5 fruit fly cellular contexts compared by ENCODE assay signal in genomic region chr2L:6561463-6562357, dm6.
TF ChIP-seq lines count a peak whose summit lies in the region.

Gene Trmt6, minus strand, starts transcription at chr2L:6562289.
Gene Ent2, plus strand, starts transcription at chr2L:6562325.

- TF ChIP-seq CTCF in whole organism, embryonic (GFP tag; optimal IDR thresholded peaks at IDR 0.05; lab: Kevin White, UChicago) = peak; percentile 35

TF ChIP-seq in whole organism, adult, 20 proteins besides CTCF, POLR2A, EP300 and RAD21 (continues in another document):
- TF ChIP-seq bab1 (GFP tag; optimal IDR thresholded peaks at IDR 0.05; lab: Kevin White, UChicago) (peak; percentile 84), ovo (GFP tag; optimal IDR thresholded peaks at IDR 0.05; lab: Kevin White, UChicago) (peak; percentile 91), CG7045 (GFP tag; optimal IDR thresholded peaks at IDR 0.05; lab: Kevin White, UChicago) (peak; percentile 91), Hr96 (GFP tag; optimal IDR thresholded peaks at IDR 0.05; lab: Kevin White, UChicago) (peak; percentile 97), kay (GFP tag; lab: Kevin White, UChicago; ENCODE audit: borderline replicate concordance) (no peak), Clk (GFP tag; optimal IDR thresholded peaks at IDR 0.05; lab: Kevin White, UChicago) (peak; percentile 87), CG11617 (GFP tag; optimal IDR thresholded peaks at IDR 0.05; lab: Kevin White, UChicago) (peak; percentile 92), CG7101 (tag; optimal IDR thresholded peaks at IDR 0.05; lab: Kevin White, UChicago) (peak; percentile 92), cnc (optimal IDR thresholded peaks at IDR 0.05; lab: Kevin White, UChicago) (no peak), CG14711 (tag; optimal IDR thresholded peaks at IDR 0.05; lab: Kevin White, UChicago) (peak; percentile 88), CG33017 (tag; optimal IDR thresholded peaks at IDR 0.05; lab: Kevin White, UChicago) (peak; percentile 90), CG5204 (GFP tag; optimal IDR thresholded peaks at IDR 0.05; lab: Kevin White, UChicago) (peak; percentile 91), CG12768 (GFP tag; optimal IDR thresholded peaks at IDR 0.05; lab: Kevin White, UChicago) (peak; percentile 94), tj (GFP tag; optimal IDR thresholded peaks at IDR 0.05; lab: Kevin White, UChicago) (no peak), toe (GFP tag; optimal IDR thresholded peaks at IDR 0.05; lab: Kevin White, UChicago) (peak; percentile 97), Crg-1 (GFP tag; optimal IDR thresholded peaks at IDR 0.05; lab: Kevin White, UChicago) (peak; percentile 87), CG1620 (GFP tag; optimal IDR thresholded peaks at IDR 0.05; lab: Kevin White, UChicago) (peak; percentile 80), pad (GFP tag; optimal IDR thresholded peaks at IDR 0.05; lab: Kevin White, UChicago) (peak; percentile 78)

TF ChIP-seq in whole organism, embryonic, 481 proteins besides CTCF, POLR2A, EP300 and RAD21 (continues in another document):
- peak; percentile 94 for TF ChIP-seq CG17359 (tag; optimal IDR thresholded peaks at IDR 0.05; lab: Kevin White, UChicago)
- peak; percentile 97 for TF ChIP-seq CG4404 (GFP tag; IDR thresholded peaks at IDR 0.05; lab: Robert Waterston, UW)
- TF ChIP-seq Hr51 (GFP tag; optimal IDR thresholded peaks at IDR 0.05; lab: Kevin White, UChicago) = peak; percentile 94
- TF ChIP-seq CG11398 (GFP tag; optimal IDR thresholded peaks at IDR 0.05; lab: Kevin White, UChicago) = peak; percentile 91
- peak; percentile 97 for TF ChIP-seq tin (GFP tag; optimal IDR thresholded peaks at IDR 0.05; lab: Kevin White, UChicago)
- peak; percentile 97 for TF ChIP-seq CG3726 (GFP tag; IDR thresholded peaks at IDR 0.05; lab: Robert Waterston, UW)
- TF ChIP-seq CG32767 (GFP tag; IDR thresholded peaks at IDR 0.05; lab: Robert Waterston, UW) = peak; percentile 95
- peak; percentile 82 for TF ChIP-seq twi (tag; optimal IDR thresholded peaks at IDR 0.05; lab: Kevin White, UChicago)
- peak; percentile 54 for TF ChIP-seq pzg (GFP tag; optimal IDR thresholded peaks at IDR 0.05; lab: Kevin White, UChicago)
- TF ChIP-seq Aef1 (GFP tag; IDR thresholded peaks at IDR 0.05; lab: Robert Waterston, UW) = peak; percentile 98
- TF ChIP-seq psq (GFP tag; optimal IDR thresholded peaks at IDR 0.05; lab: Kevin White, UChicago) = peak; percentile 83
- peak; percentile 95 for TF ChIP-seq CHES-1-like (GFP tag; optimal IDR thresholded peaks at IDR 0.05; lab: Kevin White, UChicago)
- peak; percentile 96 for TF ChIP-seq CG11093 (GFP tag; IDR thresholded peaks at IDR 0.05; lab: Robert Waterston, UW)
- TF ChIP-seq sr (GFP tag; IDR thresholded peaks at IDR 0.05; lab: Robert Waterston, UW) = peak; percentile 92
- peak; percentile 97 for TF ChIP-seq H2.0 (GFP tag; IDR thresholded peaks at IDR 0.05; lab: Robert Waterston, UW)
- TF ChIP-seq CG9797 (GFP tag; optimal IDR thresholded peaks at IDR 0.05; lab: Kevin White, UChicago) = peak; percentile 24
- TF ChIP-seq CG14667 (GFP tag; IDR thresholded peaks at IDR 0.05; lab: Robert Waterston, UW) = peak; percentile 97
- TF ChIP-seq CG1603 (tag; optimal IDR thresholded peaks at IDR 0.05; lab: Kevin White, UChicago) = peak; percentile 98
- TF ChIP-seq Dbx (GFP tag; IDR thresholded peaks at IDR 0.05; lab: Robert Waterston, UW) = peak; percentile 97

TF ChIP-seq in whole organism, prepupa, 60 proteins besides CTCF, POLR2A, EP300 and RAD21 (continues in another document):
- TF ChIP-seq vri (GFP tag; optimal IDR thresholded peaks at IDR 0.05; lab: Kevin White, UChicago) (peak; percentile 95), Sox15 (GFP tag; optimal IDR thresholded peaks at IDR 0.05; lab: Kevin White, UChicago) (peak; percentile 98), Sox14 (GFP tag; optimal IDR thresholded peaks at IDR 0.05; lab: Kevin White, UChicago) (peak; percentile 98), cyc (GFP tag; optimal IDR thresholded peaks at IDR 0.05; lab: Kevin White, UChicago) (peak; percentile 99), eg (GFP tag; IDR thresholded peaks at IDR 0.05; lab: Robert Waterston, UW) (peak; percentile 99), CG34406 (GFP tag; optimal IDR thresholded peaks at IDR 0.05; lab: Kevin White, UChicago) (peak; percentile 96), Lpt (GFP tag; optimal IDR thresholded peaks at IDR 0.05; lab: Kevin White, UChicago) (peak; percentile 93), fd85E (GFP tag; optimal IDR thresholded peaks at IDR 0.05; lab: Kevin White, UChicago) (peak; percentile 90), Eip78C (GFP tag; lab: Kevin White, UChicago) (peak; percentile 99), Smox (GFP tag; optimal IDR thresholded peaks at IDR 0.05; lab: Kevin White, UChicago) (peak; percentile 96), CG11762 (GFP tag; optimal IDR thresholded peaks at IDR 0.05; lab: Kevin White, UChicago; ENCODE audit: insufficient read depth) (peak; percentile 96), CG6163 (GFP tag; IDR thresholded peaks at IDR 0.05; lab: Robert Waterston, UW) (peak; percentile 99), Eip75B (GFP tag; optimal IDR thresholded peaks at IDR 0.05; lab: Kevin White, UChicago) (peak; percentile 96), CG10631 (GFP tag; optimal IDR thresholded peaks at IDR 0.05; lab: Kevin White, UChicago) (peak; percentile 97), fd59A (GFP tag; optimal IDR thresholded peaks at IDR 0.05; lab: Kevin White, UChicago) (peak; percentile 92), CG16779 (tag; optimal IDR thresholded peaks at IDR 0.05; lab: Kevin White, UChicago) (peak; percentile 89), CG10669 (GFP tag; optimal IDR thresholded peaks at IDR 0.05; lab: Kevin White, UChicago) (peak; percentile 94), Met (GFP tag; optimal IDR thresholded peaks at IDR 0.05; lab: Kevin White, UChicago) (peak; percentile 93), dsx (GFP tag; optimal IDR thresholded peaks at IDR 0.05; lab: Kevin White, UChicago; ENCODE audit: poor library complexity, severe bottlenecking) (peak; percentile 90)

TF ChIP-seq in whole organism, pupa, 21 proteins besides CTCF, POLR2A, EP300 and RAD21:
- peak; percentile 93 for TF ChIP-seq CG34367 (tag; optimal IDR thresholded peaks at IDR 0.05; lab: Kevin White, UChicago)
- peak; percentile 93 for TF ChIP-seq CG9948 (tag; optimal IDR thresholded peaks at IDR 0.05; lab: Kevin White, UChicago)
- TF ChIP-seq CG32121 (GFP tag; IDR thresholded peaks at IDR 0.05; lab: Robert Waterston, UW) = peak; percentile 98
- TF ChIP-seq CG8159 (tag; optimal IDR thresholded peaks at IDR 0.05; lab: Kevin White, UChicago) = peak; percentile 96
- TF ChIP-seq gl (tag; optimal IDR thresholded peaks at IDR 0.05; lab: Kevin White, UChicago) = peak; percentile 88
- peak; percentile 96 for TF ChIP-seq CG8301 (tag; optimal IDR thresholded peaks at IDR 0.05; lab: Kevin White, UChicago)
- TF ChIP-seq Pif1B (GFP tag; optimal IDR thresholded peaks at IDR 0.05; lab: Kevin White, UChicago) = peak; percentile 97
- TF ChIP-seq CG10348 (GFP tag; IDR thresholded peaks at IDR 0.05; lab: Robert Waterston, UW) = peak; percentile 96
- peak; percentile 95 for TF ChIP-seq CG12605 (GFP tag; IDR thresholded peaks at IDR 0.05; lab: Robert Waterston, UW)
- TF ChIP-seq Snoo (tag; optimal IDR thresholded peaks at IDR 0.05; lab: Kevin White, UChicago) = peak; percentile 96
- TF ChIP-seq rn (GFP tag; IDR thresholded peaks at IDR 0.05; lab: Robert Waterston, UW) = peak; percentile 98
- TF ChIP-seq CG14655 (GFP tag; optimal IDR thresholded peaks at IDR 0.05; lab: Kevin White, UChicago) = peak; percentile 97
- TF ChIP-seq CG15710 (tag; optimal IDR thresholded peaks at IDR 0.05; lab: Kevin White, UChicago) = peak; percentile 92
- TF ChIP-seq CG4496 (GFP tag; IDR thresholded peaks at IDR 0.05; lab: Robert Waterston, UW) = peak; percentile 99
- TF ChIP-seq CG17806 (tag; optimal IDR thresholded peaks at IDR 0.05; lab: Kevin White, UChicago) = peak; percentile 95
- peak; percentile 71 for TF ChIP-seq CG13204 (GFP tag; optimal IDR thresholded peaks at IDR 0.05; lab: Kevin White, UChicago)
- peak; percentile 96 for TF ChIP-seq Pif1A (GFP tag; optimal IDR thresholded peaks at IDR 0.05; lab: Kevin White, UChicago)
- TF ChIP-seq D1 (tag; optimal IDR thresholded peaks at IDR 0.05; lab: Kevin White, UChicago) = peak; percentile 67
- peak; percentile 99 for TF ChIP-seq fd96Ca (GFP tag; IDR thresholded peaks at IDR 0.05; lab: Robert Waterston, UW)
- TF ChIP-seq Ets98B (GFP tag; IDR thresholded peaks at IDR 0.05; lab: Robert Waterston, UW) = peak; percentile 98
- peak; percentile 53 for TF ChIP-seq EcR (GFP tag; optimal IDR thresholded peaks at IDR 0.05; lab: Kevin White, UChicago)

TF ChIP-seq in whole organism, wandering third instar larva, 38 proteins besides CTCF, POLR2A, EP300 and RAD21 (continues in another document):
- TF ChIP-seq dl (GFP tag; optimal IDR thresholded peaks at IDR 0.05; lab: Kevin White, UChicago; ENCODE audit: insufficient read depth in 1 of 2, partially characterized antibody in 2 of 2) (no peak), foxo (GFP tag; optimal IDR thresholded peaks at IDR 0.05; lab: Kevin White, UChicago) (peak; percentile 86 to 98), OdsH (GFP tag; optimal IDR thresholded peaks at IDR 0.05; lab: Kevin White, UChicago) (peak; percentile 97), Myc (optimal IDR thresholded peaks at IDR 0.05; lab: Kevin White, UChicago) (peak; percentile 13), rgr (GFP tag; optimal IDR thresholded peaks at IDR 0.05; lab: Kevin White, UChicago) (peak; percentile 98), Jra (GFP tag; optimal IDR thresholded peaks at IDR 0.05; lab: Kevin White, UChicago) (peak; percentile 92), pan (optimal IDR thresholded peaks at IDR 0.05; lab: Kevin White, UChicago) (no peak), Hr83 (GFP tag; optimal IDR thresholded peaks at IDR 0.05; lab: Kevin White, UChicago; ENCODE audit: poor library complexity, severe bottlenecking) (peak; percentile 99), Hnf4 (GFP tag; optimal IDR thresholded peaks at IDR 0.05; lab: Kevin White, UChicago) (peak; percentile 94), N (GFP tag; optimal IDR thresholded peaks at IDR 0.05; lab: Kevin White, UChicago) (no peak), CG9705 (GFP tag; optimal IDR thresholded peaks at IDR 0.05; lab: Kevin White, UChicago) (peak; percentile 88), br (GFP tag; optimal IDR thresholded peaks at IDR 0.05; lab: Kevin White, UChicago) (peak; percentile 97), Hr78 (GFP tag; optimal IDR thresholded peaks at IDR 0.05; lab: Kevin White, UChicago) (no peak), woc (GFP tag; optimal IDR thresholded peaks at IDR 0.05; lab: Kevin White, UChicago) (peak; percentile 93), CrebA (GFP tag; optimal IDR thresholded peaks at IDR 0.05; lab: Kevin White, UChicago; ENCODE audit: borderline replicate concordance) (no peak), sage (GFP tag; optimal IDR thresholded peaks at IDR 0.05; lab: Kevin White, UChicago) (peak; percentile 85), HLH106 (tag; optimal IDR thresholded peaks at IDR 0.05; lab: Kevin White, UChicago) (peak; percentile 95), Mio (GFP tag; optimal IDR thresholded peaks at IDR 0.05; lab: Kevin White, UChicago) (peak; percentile 83), sv (GFP tag; optimal IDR thresholded peaks at IDR 0.05; lab: Kevin White, UChicago) (peak; percentile 94), lola (GFP tag; optimal IDR thresholded peaks at IDR 0.05; lab: Kevin White, UChicago) (no peak), dsf (GFP tag; optimal IDR thresholded peaks at IDR 0.05; lab: Kevin White, UChicago; ENCODE audit: borderline replicate concordance) (peak; percentile 83), Dfd (GFP tag; optimal IDR thresholded peaks at IDR 0.05; lab: Kevin White, UChicago) (no peak)
